Worm (Caenorhabditis elegans) whole organism, L1 larva: ENCODE data around the gene F57G12.1.

Experiments
- Y116A8C.19 ChIP-seq: sonication (generic microtip); optimal IDR thresholded peaks from 2 replicates; lab custom pipeline; 2016; ENCODE audit warnings: missing compliant biosample characterization, missing genetic modification characterization, borderline replicate concordance
- ama-1 ChIP-seq: fragments of 150-350 bp; optimal IDR thresholded peaks from 2 replicates; lab custom pipeline; 2014
- ces-1 ChIP-seq: fragments of 150-350 bp; optimal IDR thresholded peaks from 2 replicates; lab custom pipeline; 2014; ENCODE audit warnings: missing biosample characterization, missing genetic modification reagents, missing genetic modification characterization
- efl-3 ChIP-seq: fragments of 200-800 bp; sonication (Bioruptor generic); optimal IDR thresholded peaks from 2 replicates; lab custom pipeline; 2018; ENCODE audit warnings: mild to moderate bottlenecking, missing genetic modification characterization, missing compliant biosample characterization
- elt-3 ChIP-seq, 6 experiments: fragments of 150-350 bp in 1 of 6; sonication (generic microtip); optimal IDR thresholded peaks; 2 replicates each; lab custom pipeline; 2017 to 2018; ENCODE audit warnings: missing biosample characterization in 6 of 6, missing genetic modification characterization in 6 of 6, inconsistent platforms in 1 of 6
- fos-1 ChIP-seq: fragments of 150-350 bp; optimal IDR thresholded peaks from 2 replicates; lab custom pipeline; 2014; ENCODE audit warnings: missing biosample characterization, missing genetic modification characterization
- lin-35 ChIP-seq, 2 experiments: fragments of 150-350 bp; optimal IDR thresholded peaks; 2 replicates each; lab custom pipeline; 2014; ENCODE audit warnings: missing biosample characterization in 2 of 2, missing genetic modification characterization in 2 of 2, missing genetic modification reagents in 2 of 2
- nhr-76 ChIP-seq: sonication (generic microtip); optimal IDR thresholded peaks from 2 replicates; lab custom pipeline; 2017; ENCODE audit warnings: missing biosample characterization, missing genetic modification characterization
- snpc-4 ChIP-seq: fragments of 150-350 bp; optimal IDR thresholded peaks from 2 replicates; lab custom pipeline; 2014; ENCODE audit warnings: missing biosample characterization, missing genetic modification characterization
- sptf-1 ChIP-seq: fragments of 150-350 bp; optimal IDR thresholded peaks from 2 replicates; lab custom pipeline; 2014; ENCODE audit warnings: missing biosample characterization, missing genetic modification characterization
- tlp-1 ChIP-seq: fragments of 150-350 bp; optimal IDR thresholded peaks from 2 replicates; lab custom pipeline; 2014; ENCODE audit warnings: missing biosample characterization, missing genetic modification characterization
- unc-130 ChIP-seq: fragments of 150-350 bp; optimal IDR thresholded peaks from 2 replicates; lab custom pipeline; 2017; ENCODE audit warnings: missing biosample characterization, missing genetic modification characterization, inconsistent platforms
- unc-62 ChIP-seq: fragments of 150-350 bp; optimal IDR thresholded peaks from 2 replicates; lab custom pipeline; 2014; ENCODE audit warnings: missing biosample characterization, missing genetic modification reagents, missing genetic modification characterization
- unc-98 ChIP-seq: fragments of 200-800 bp; sonication (Bioruptor generic); IDR thresholded peaks from 2 replicates; pipeline ENCODE4 v1.3.6; 2022; ENCODE audit warnings: missing genetic modification characterization, missing compliant biosample characterization

DNA sequence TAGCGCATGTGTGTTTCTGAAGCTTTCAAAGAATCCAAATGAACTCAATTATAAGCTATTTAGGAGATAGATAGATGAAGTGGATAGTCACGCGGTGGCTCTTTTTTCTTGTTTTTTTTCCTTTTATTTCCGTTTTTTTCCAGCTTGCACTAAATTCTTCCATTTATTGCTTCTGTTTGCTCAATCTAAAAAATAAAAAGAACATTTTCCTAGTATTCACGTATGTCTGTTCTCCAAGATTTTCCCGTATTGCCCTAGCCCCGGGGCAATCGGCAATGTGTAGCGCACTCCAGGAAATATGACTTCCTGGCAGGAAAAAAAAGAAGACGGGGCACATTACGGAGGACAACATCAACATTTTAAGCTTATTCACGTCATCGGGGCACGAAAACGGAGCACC, 30.4 kb upstream of the F57G12.1 start:
- TF ChIP-seq unc-98 (GFP tag; lab: Robert Waterston, UW) (no peak), elt-3 (tag; optimal IDR thresholded peaks at IDR 0.05; lab: Kevin White, UChicago) (no peak), ces-1 (no peak), fos-1 (no peak), sptf-1 (tag; lab: Kevin White, UChicago) (no peak), unc-62 (no peak), nhr-76 (no peak), efl-3 (no peak), tlp-1 (tag; lab: Kevin White, UChicago) (no peak), ama-1 (lab: Kevin White, UChicago) (no peak), snpc-4 (tag; lab: Kevin White, UChicago) (no peak), lin-35 (GFP tag; optimal IDR thresholded peaks at IDR 0.05; lab: Kevin White, UChicago) (no peak), Y116A8C.19 (tag; lab: Kevin White, UChicago) (no peak), unc-130 (no peak)
